Worm (Caenorhabditis elegans): ENCODE results near the gene ZK1320.11.
"Not testable (repeated sequence)": the region's sequence is repeated elsewhere in the genome, so short reads cannot be mapped to it uniquely, and the experiment has no call there.

- TF ChIP-seq unc-62 (GFP tag; optimal IDR thresholded peaks at IDR 0.05); akir-1 (GFP tag; optimal IDR thresholded peaks at IDR 0.05); mcd-1 (GFP tag; IDR thresholded peaks at IDR 0.05); repo-1 (tag; optimal IDR thresholded peaks at IDR 0.05); ets-4 (GFP tag; optimal IDR thresholded peaks at IDR 0.05); pha-4 (tag; optimal IDR thresholded peaks at IDR 0.05); cebp-2 (GFP tag; IDR thresholded peaks at IDR 0.05); mes-4 (tag; optimal IDR thresholded peaks at IDR 0.05); F49E8.2 (tag; optimal IDR thresholded peaks at IDR 0.05; ENCODE audit: insufficient read depth): not testable (repeated sequence)
Observed at ce11 chrII:9633956-9634560, 33.4 kb upstream of the ZK1320.11 start.
